Worm (Caenorhabditis elegans) whole organism, early embryonic: ENCODE results near the gene srx-6.

Experiments
- ama-1 ChIP-seq: fragments of 150-350 bp; optimal IDR thresholded peaks from 2 replicates; lab custom pipeline; 2014
- pes-1 ChIP-seq: fragments of 200-800 bp; sonication (Bioruptor generic); IDR thresholded peaks from 2 replicates; pipeline ENCODE4 v1.3.6; 2022; ENCODE audit warnings: missing genetic modification reagents, missing genetic modification characterization, missing compliant biosample characterization
- sea-1 ChIP-seq: fragments of 200-800 bp; sonication (Bioruptor generic); conservative IDR thresholded peaks from 2 replicates; pipeline ENCODE4 v1.3.6; 2022; ENCODE audit warnings: missing genetic modification characterization, missing compliant biosample characterization

ce11 chrV:7352186-7353053 is 39.3 kb upstream of the srx-6 start, which contains the start of the genes srh-231 and srh-275:
- no peak for TF ChIP-seq pes-1
- TF ChIP-seq sea-1 (GFP tag; lab: Robert Waterston, UW): no peak
- TF ChIP-seq ama-1 (lab: Kevin White, UChicago): no peak
